Fruit fly (Drosophila melanogaster) whole organism, embryonic: ENCODE data around the gene Kaz1-ORFB.

Source experiments
- CG14050 ChIP-seq: fragments of 200-800 bp; sonication (Bioruptor generic); IDR thresholded peaks from 3 replicates; pipeline ENCODE4 v1.3.6; 2022; ENCODE audit warnings: missing biosample characterization, missing genetic modification characterization
- crol ChIP-seq: fragments of 200-800 bp; sonication (Bioruptor generic); IDR thresholded peaks from 2 replicates; pipeline ENCODE4 v1.3.6; 2022; ENCODE audit warnings: missing biosample characterization, missing genetic modification characterization

dm6 chr3L:247482-248225 lies 31.2 kb downstream of the Kaz1-ORFB start, which contains the start of gene mthl14:
- no peak for TF ChIP-seq crol
- no peak for TF ChIP-seq CG14050 (GFP tag; lab: Robert Waterston, UW)
